Worm (Caenorhabditis elegans) whole organism, L2 larva: ENCODE data around the gene rcq-5.

Experiments used
- C34F6.9 ChIP-seq: fragments of 150-350 bp; optimal IDR thresholded peaks from 2 replicates; lab custom pipeline; 2014; ENCODE audit warnings: missing biosample characterization, missing genetic modification characterization
- F13H6.1 ChIP-seq: sonication (generic microtip); optimal IDR thresholded peaks from 2 replicates; lab custom pipeline; 2016; ENCODE audit warnings: missing genetic modification characterization, missing compliant biosample characterization
- R02D3.7 ChIP-seq: fragments of 150-350 bp; optimal IDR thresholded peaks from 2 replicates; lab custom pipeline; 2014; ENCODE audit warnings: missing biosample characterization, missing genetic modification characterization
- Y55F3AM.14 ChIP-seq: fragments of 200-800 bp; sonication (Bioruptor generic); optimal IDR thresholded peaks from 2 replicates; lab custom pipeline; 2018; ENCODE audit warnings: mild to moderate bottlenecking, missing genetic modification characterization, missing compliant biosample characterization
- aly-2 ChIP-seq: fragments of 150-350 bp; optimal IDR thresholded peaks from 2 replicates; lab custom pipeline; 2014; ENCODE audit warnings: missing biosample characterization, missing genetic modification characterization
- ama-1 ChIP-seq: fragments of 150-350 bp; optimal IDR thresholded peaks from 2 replicates; lab custom pipeline; 2018; ENCODE audit warnings: inconsistent platforms
- crh-2 ChIP-seq: sonication (generic microtip); optimal IDR thresholded peaks from 2 replicates; lab custom pipeline; 2017; ENCODE audit warnings: missing biosample characterization, missing genetic modification characterization
- egl-27 ChIP-seq: sonication (generic microtip); optimal IDR thresholded peaks from 3 replicates; lab custom pipeline; 2017; ENCODE audit warnings: missing biosample characterization, missing genetic modification reagents, missing genetic modification characterization
- elt-1 ChIP-seq: fragments of 150-350 bp; optimal IDR thresholded peaks from 2 replicates; lab custom pipeline; 2014; ENCODE audit warnings: missing biosample characterization, missing genetic modification characterization
- fos-1 ChIP-seq: fragments of 150-350 bp; optimal IDR thresholded peaks from 2 replicates; lab custom pipeline; 2014; ENCODE audit warnings: missing biosample characterization, missing genetic modification characterization
- gmeb-1 ChIP-seq: fragments of 150-350 bp; optimal IDR thresholded peaks from 2 replicates; lab custom pipeline; 2014; ENCODE audit warnings: missing biosample characterization, missing genetic modification characterization
- lin-11 ChIP-seq: fragments of 150-350 bp; sonication (generic microtip); optimal IDR thresholded peaks from 2 replicates; lab custom pipeline; 2014; ENCODE audit warnings: missing biosample characterization, missing genetic modification characterization, inconsistent platforms, mixed read lengths
- lin-13 ChIP-seq: fragments of 150-350 bp; optimal IDR thresholded peaks from 2 replicates; lab custom pipeline; 2014; ENCODE audit warnings: missing biosample characterization, missing genetic modification reagents, missing genetic modification characterization
- lin-39 ChIP-seq: fragments of 150-350 bp; optimal IDR thresholded peaks from 2 replicates; lab custom pipeline; 2014; ENCODE audit warnings: missing biosample characterization, missing genetic modification reagents, missing genetic modification characterization
- lsy-2 ChIP-seq, 2 experiments: fragments of 150-350 bp in 1 of 2; sonication (generic microtip) in 1 of 2; optimal IDR thresholded peaks; 2 replicates each; lab custom pipeline; 2014 to 2017; ENCODE audit warnings: missing biosample characterization in 2 of 2, missing genetic modification characterization in 2 of 2
- mab-5 ChIP-seq: fragments of 150-350 bp; optimal IDR thresholded peaks from 2 replicates; lab custom pipeline; 2014; ENCODE audit warnings: missing biosample characterization, missing genetic modification characterization
- mdl-1 ChIP-seq, 2 experiments: fragments of 150-350 bp in 1 of 2; sonication (generic microtip) in 1 of 2; optimal IDR thresholded peaks; 2 replicates each; lab custom pipeline; 2017; ENCODE audit warnings: missing biosample characterization in 2 of 2, missing genetic modification characterization in 2 of 2
- nhr-10 ChIP-seq: sonication (generic microtip); optimal IDR thresholded peaks from 2 replicates; lab custom pipeline; 2017; ENCODE audit warnings: missing biosample characterization, missing genetic modification characterization
- nhr-129 ChIP-seq: fragments of 150-350 bp; optimal IDR thresholded peaks from 2 replicates; lab custom pipeline; 2014; ENCODE audit warnings: missing biosample characterization, missing genetic modification characterization
- nhr-21 ChIP-seq: fragments of 150-350 bp; optimal IDR thresholded peaks from 2 replicates; lab custom pipeline; 2014; ENCODE audit warnings: missing biosample characterization, missing genetic modification characterization
- nhr-23 ChIP-seq: fragments of 150-350 bp; optimal IDR thresholded peaks from 2 replicates; lab custom pipeline; 2014; ENCODE audit warnings: missing biosample characterization, missing genetic modification reagents, missing genetic modification characterization
- nhr-237 ChIP-seq: fragments of 150-350 bp; optimal IDR thresholded peaks from 2 replicates; lab custom pipeline; 2014; ENCODE audit warnings: missing biosample characterization, missing genetic modification characterization
- nhr-25 ChIP-seq: fragments of 150-350 bp; sonication (generic microtip); optimal IDR thresholded peaks from 3 replicates; lab custom pipeline; 2014; ENCODE audit warnings: missing biosample characterization, missing genetic modification characterization
- nhr-77 ChIP-seq: fragments of 150-350 bp; optimal IDR thresholded peaks from 2 replicates; lab custom pipeline; 2014; ENCODE audit warnings: missing biosample characterization, missing genetic modification characterization
- peb-1 ChIP-seq: fragments of 150-350 bp; optimal IDR thresholded peaks from 2 replicates; lab custom pipeline; 2014; ENCODE audit warnings: missing biosample characterization, missing genetic modification characterization
- sem-4 ChIP-seq: fragments of 150-350 bp; optimal IDR thresholded peaks from 2 replicates; lab custom pipeline; 2014; ENCODE audit warnings: missing biosample characterization, missing genetic modification reagents, missing genetic modification characterization
- skn-1 ChIP-seq: sonication (generic microtip); optimal IDR thresholded peaks from 2 replicates; lab custom pipeline; 2017; ENCODE audit warnings: missing biosample characterization, missing genetic modification characterization
- sma-3 ChIP-seq: sonication (generic microtip); optimal IDR thresholded peaks from 2 replicates; lab custom pipeline; 2016; ENCODE audit warnings: missing genetic modification reagents, missing genetic modification characterization, missing compliant biosample characterization
- sma-9 ChIP-seq, 2 experiments: fragments of 150-350 bp in 1 of 2; sonication (generic microtip) in 1 of 2; optimal IDR thresholded peaks; 2 replicates each; lab custom pipeline; 2014 to 2016; ENCODE audit warnings: missing genetic modification characterization in 2 of 2, mild to moderate bottlenecking in 1 of 2, missing biosample characterization in 1 of 2, missing compliant biosample characterization in 1 of 2, missing genetic modification reagents in 1 of 2, moderate library complexity in 1 of 2
- snpc-4 ChIP-seq: fragments of 150-350 bp; optimal IDR thresholded peaks from 2 replicates; lab custom pipeline; 2014; ENCODE audit warnings: missing biosample characterization, missing genetic modification characterization
- unc-39 ChIP-seq: fragments of 150-350 bp; optimal IDR thresholded peaks from 2 replicates; lab custom pipeline; 2014; ENCODE audit warnings: missing biosample characterization, missing genetic modification characterization
- unc-55 ChIP-seq: fragments of 150-350 bp; sonication (generic microtip); optimal IDR thresholded peaks from 3 replicates; lab custom pipeline; 2014; ENCODE audit warnings: missing biosample characterization, missing genetic modification reagents, missing genetic modification characterization
- unc-62 ChIP-seq: fragments of 150-350 bp; optimal IDR thresholded peaks from 2 replicates; lab custom pipeline; 2014; ENCODE audit warnings: missing biosample characterization, missing genetic modification reagents, missing genetic modification characterization
- zag-1 ChIP-seq: fragments of 150-350 bp; optimal IDR thresholded peaks from 2 replicates; lab custom pipeline; 2014; ENCODE audit warnings: missing biosample characterization, missing genetic modification characterization
- ztf-1 ChIP-seq: fragments of 200-800 bp; sonication (Bioruptor generic); conservative IDR thresholded peaks from 2 replicates; pipeline ENCODE4 v1.3.6; 2022; ENCODE audit warnings: missing genetic modification characterization, missing compliant biosample characterization
- ztf-4 ChIP-seq: fragments of 150-350 bp; optimal IDR thresholded peaks from 2 replicates; lab custom pipeline; 2014; ENCODE audit warnings: missing biosample characterization, missing genetic modification characterization

Gene rcq-5

ce11 chrIII:4037332-4037731 is 20.4 kb downstream of the rcq-5 start:
- TF ChIP-seq nhr-10 (tag; lab: Kevin White, UChicago) (no peak), sem-4 (tag; lab: Kevin White, UChicago) (peak; percentile 38), fos-1 (peak; percentile 10), sma-3 (GFP tag; lab: Kevin White, UChicago) (no peak), sma-9 (GFP tag; optimal IDR thresholded peaks at IDR 0.05; lab: Kevin White, UChicago) (peak; percentile 9), sma-9 (tag; optimal IDR thresholded peaks at IDR 0.05; lab: Kevin White, UChicago) (no peak), F13H6.1 (tag; lab: Kevin White, UChicago) (peak; percentile 73)

- TF ChIP-seq ztf-4 (tag; lab: Kevin White, UChicago) (no peak), Y55F3AM.14 (GFP tag; lab: Kevin White, UChicago) (no peak), mdl-1 (tag; optimal IDR thresholded peaks at IDR 0.05; lab: Kevin White, UChicago) (no peak), nhr-25 (no peak), aly-2 (tag; lab: Kevin White, UChicago) (no peak), unc-55 (GFP tag; lab: Kevin White, UChicago) (no peak), snpc-4 (tag; lab: Kevin White, UChicago) (no peak), unc-39 (tag; lab: Kevin White, UChicago) (no peak), nhr-10 (tag; lab: Kevin White, UChicago) (no peak), nhr-129 (tag; lab: Kevin White, UChicago) (no peak), nhr-21 (tag; lab: Kevin White, UChicago) (no peak), peb-1 (no peak), gmeb-1 (tag; lab: Kevin White, UChicago) (no peak), crh-2 (tag; lab: Kevin White, UChicago) (no peak)
Observed at ce11 chrIII:4036740-4037139, 21.0 kb downstream of the rcq-5 start, which contains the start of gene hum-5. hum-5 (minus strand) TSS chrIII:4036840.

- TF ChIP-seq lsy-2 (tag; optimal IDR thresholded peaks at IDR 0.05; lab: Kevin White, UChicago) (peak in 1 of 2 experiments; percentile 0), sma-9 (GFP tag; optimal IDR thresholded peaks at IDR 0.05; lab: Kevin White, UChicago) (peak; percentile 20), sma-9 (tag; optimal IDR thresholded peaks at IDR 0.05; lab: Kevin White, UChicago) (no peak), C34F6.9 (tag; lab: Kevin White, UChicago) (peak; percentile 38), zag-1 (tag; lab: Kevin White, UChicago) (peak; percentile 24), unc-55 (GFP tag; lab: Kevin White, UChicago) (peak; percentile 83), nhr-77 (no peak), Y55F3AM.14 (GFP tag; lab: Kevin White, UChicago) (no peak), elt-1 (tag; lab: Kevin White, UChicago) (no peak), skn-1 (tag; lab: Kevin White, UChicago) (no peak), lin-39 (tag; lab: Kevin White, UChicago) (no peak), nhr-21 (tag; lab: Kevin White, UChicago) (no peak)
- TF ChIP-seq, all 48 proteins: peak for 5
Observed at ce11 chrIII:4034984-4035383, 22.8 kb downstream of the rcq-5 start.

- no peak for TF ChIP-seq nhr-23 (tag; lab: Kevin White, UChicago)
- TF ChIP-seq nhr-77, result no peak
Observed at ce11 chrIII:4030839-4031238, 26.9 kb downstream of the rcq-5 start.

ce11 chrIII:4028061-4028460 is 29.7 kb downstream of the rcq-5 start, which contains the start of gene T02C12.5:
T02C12.5 (minus strand) TSS chrIII:4028161.
- TF ChIP-seq ama-1 (lab: Kevin White, UChicago) (no peak), ztf-1 (GFP tag; lab: Robert Waterston, UW) (no peak), skn-1 (tag; lab: Kevin White, UChicago) (no peak), lin-11 (tag; lab: Kevin White, UChicago) (no peak), sma-9 (GFP tag; optimal IDR thresholded peaks at IDR 0.05; lab: Kevin White, UChicago) (no peak), sma-9 (tag; optimal IDR thresholded peaks at IDR 0.05; lab: Kevin White, UChicago) (no peak)

ce11 chrIII:4021866-4022265 is 35.9 kb downstream of the rcq-5 start, which contains the start of gene tftc-5:
tftc-5 (plus strand) TSS chrIII:4022166.
- no peak for TF ChIP-seq lin-13 (GFP tag; lab: Kevin White, UChicago)
- no peak for TF ChIP-seq sma-3 (GFP tag; lab: Kevin White, UChicago)
- no peak for TF ChIP-seq R02D3.7 (tag; lab: Kevin White, UChicago)
- TF ChIP-seq nhr-237 (tag; lab: Kevin White, UChicago), result no peak
- TF ChIP-seq lin-11 (tag; lab: Kevin White, UChicago), result no peak
- TF ChIP-seq lsy-2 (tag; optimal IDR thresholded peaks at IDR 0.05; lab: Kevin White, UChicago), result no peak
- TF ChIP-seq unc-62, result no peak
- TF ChIP-seq nhr-25, result no peak
- no peak for TF ChIP-seq egl-27 (tag; lab: Kevin White, UChicago)
- no peak for TF ChIP-seq skn-1 (tag; lab: Kevin White, UChicago)
- no peak for TF ChIP-seq ztf-1 (GFP tag; lab: Robert Waterston, UW)
- no peak for TF ChIP-seq gmeb-1 (tag; lab: Kevin White, UChicago)
- TF ChIP-seq zag-1 (tag; lab: Kevin White, UChicago), result no peak
- TF ChIP-seq nhr-23 (tag; lab: Kevin White, UChicago), result no peak
- TF ChIP-seq mab-5, result no peak
